Fruit fly (Drosophila melanogaster) whole organism, embryonic: ENCODE measurements around the gene Ac76E.

Source experiments
- Bteb2 ChIP-seq: fragments of 200-800 bp; sonication (Bioruptor generic); optimal IDR thresholded peaks from 2 replicates; lab custom pipeline; 2016; ENCODE audit warnings: missing biosample characterization, missing genetic modification characterization
- CG10654 ChIP-seq: fragments of 200-800 bp; sonication (Bioruptor generic); optimal IDR thresholded peaks from 2 replicates; lab custom pipeline; 2016; ENCODE audit warnings: missing biosample characterization, missing genetic modification characterization
- CG11696 ChIP-seq: fragments of 200-800 bp; sonication (Bioruptor generic); IDR thresholded peaks from 2 replicates; pipeline ENCODE4 v1.3.6; 2022; ENCODE audit warnings: missing biosample characterization, missing genetic modification characterization
- CG13296 ChIP-seq: fragments of 200-800 bp; sonication (Bioruptor generic); optimal IDR thresholded peaks from 3 replicates; lab custom pipeline; 2018; ENCODE audit warnings: missing biosample characterization, mild to moderate bottlenecking, missing genetic modification characterization
- CG13624 ChIP-seq: fragments of 200-800 bp; sonication (Bioruptor generic); optimal IDR thresholded peaks from 2 replicates; lab custom pipeline; 2016; ENCODE audit warnings: missing biosample characterization, missing genetic modification characterization
- CG14014 ChIP-seq: fragments of 200-800 bp; sonication (Bioruptor generic); IDR thresholded peaks from 2 replicates; pipeline ENCODE4 v1.3.6; 2022; ENCODE audit warnings: missing biosample characterization, missing genetic modification characterization
- CG14050 ChIP-seq: fragments of 200-800 bp; sonication (Bioruptor generic); IDR thresholded peaks from 3 replicates; pipeline ENCODE4 v1.3.6; 2022; ENCODE audit warnings: missing biosample characterization, missing genetic modification characterization
- CG15269 ChIP-seq: fragments of 200-800 bp; sonication (Bioruptor generic); optimal IDR thresholded peaks from 2 replicates; lab custom pipeline; 2018; ENCODE audit warnings: missing biosample characterization, mild to moderate bottlenecking, missing genetic modification characterization, moderate library complexity
- CG15479 ChIP-seq: fragments of 200-800 bp; sonication (Bioruptor generic); optimal IDR thresholded peaks from 3 replicates; lab custom pipeline; 2019; ENCODE audit warnings: missing biosample characterization, mild to moderate bottlenecking, missing genetic modification characterization, moderate library complexity
- CG15696 ChIP-seq: fragments of 200-800 bp; sonication (Bioruptor generic); optimal IDR thresholded peaks from 2 replicates; lab custom pipeline; 2019; ENCODE audit warnings: missing biosample characterization, mild to moderate bottlenecking, missing genetic modification characterization, moderate library complexity
- CG18476 ChIP-seq: fragments of 200-800 bp; sonication (Bioruptor generic); optimal IDR thresholded peaks from 2 replicates; lab custom pipeline; 2016; ENCODE audit warnings: missing biosample characterization, mild to moderate bottlenecking, missing genetic modification characterization
- CG2129 ChIP-seq: fragments of 200-800 bp; sonication (Bioruptor generic); IDR thresholded peaks from 2 replicates; pipeline ENCODE4 v1.3.6; 2022; ENCODE audit warnings: missing biosample characterization, missing genetic modification characterization; ENCODE audit not compliant: partially characterized antibody
- CG32767 ChIP-seq: fragments of 200-800 bp; sonication (Bioruptor generic); IDR thresholded peaks from 2 replicates; pipeline ENCODE4 v1.3.6; 2022; ENCODE audit warnings: missing biosample characterization, missing genetic modification characterization
- CG3407 ChIP-seq: fragments of 200-800 bp; sonication (Bioruptor generic); optimal IDR thresholded peaks from 2 replicates; lab custom pipeline; 2018; ENCODE audit warnings: missing biosample characterization, mild to moderate bottlenecking, missing genetic modification characterization
- CG43689 ChIP-seq: fragments of 200-800 bp; sonication (Bioruptor generic); IDR thresholded peaks from 2 replicates; pipeline ENCODE4 v1.3.6; 2022; ENCODE audit warnings: missing biosample characterization, missing genetic modification characterization
- CG4617 ChIP-seq: fragments of 200-800 bp; sonication (Bioruptor generic); optimal IDR thresholded peaks from 3 replicates; lab custom pipeline; 2016; ENCODE audit warnings: missing biosample characterization, missing genetic modification characterization, borderline replicate concordance
- CG5245 ChIP-seq: fragments of 200-800 bp; sonication (Bioruptor generic); optimal IDR thresholded peaks from 3 replicates; lab custom pipeline; 2016; ENCODE audit warnings: missing biosample characterization, missing genetic modification characterization
- CG5953 ChIP-seq: fragments of 200-800 bp; sonication (Bioruptor generic); IDR thresholded peaks from 2 replicates; pipeline ENCODE4 v1.3.6; 2022; ENCODE audit warnings: missing biosample characterization, missing genetic modification characterization
- CG6254 ChIP-seq: fragments of 200-800 bp; sonication (Bioruptor generic); optimal IDR thresholded peaks from 3 replicates; lab custom pipeline; 2017; ENCODE audit warnings: mild to moderate bottlenecking, missing biosample characterization, missing genetic modification reagents, missing genetic modification characterization
- CG6654 ChIP-seq: fragments of 200-800 bp; sonication (Bioruptor generic); optimal IDR thresholded peaks from 2 replicates; lab custom pipeline; 2017; ENCODE audit warnings: missing biosample characterization, mild to moderate bottlenecking, missing genetic modification characterization
- CG6854 ChIP-seq: fragments of 200-800 bp; sonication (Bioruptor generic); optimal IDR thresholded peaks from 3 replicates; lab custom pipeline; 2017; ENCODE audit warnings: missing biosample characterization, mild to moderate bottlenecking, missing genetic modification characterization
- CG8281 ChIP-seq: fragments of 200-800 bp; sonication (Bioruptor generic); optimal IDR thresholded peaks from 2 replicates; lab custom pipeline; 2018; ENCODE audit warnings: missing biosample characterization, mild to moderate bottlenecking, missing genetic modification characterization, moderate library complexity
- CoRest ChIP-seq: fragments of 200-800 bp; sonication (Bioruptor generic); optimal IDR thresholded peaks from 3 replicates; lab custom pipeline; 2018; ENCODE audit warnings: missing biosample characterization, mild to moderate bottlenecking, missing genetic modification characterization, moderate library complexity
- Dad ChIP-seq: fragments of 200-800 bp; sonication (Bioruptor generic); optimal IDR thresholded peaks from 3 replicates; lab custom pipeline; 2016; ENCODE audit warnings: missing biosample characterization, missing genetic modification characterization
- Eip74EF ChIP-seq, 2 experiments: fragments of 200-800 bp in 1 of 2; fragments of >200 bp in 1 of 2; sonication (Bioruptor generic) in 1 of 2; optimal IDR thresholded peaks; 2 replicates each; lab custom pipeline; 2017 to 2019; ENCODE audit warnings: missing biosample characterization in 2 of 2, missing genetic modification characterization in 2 of 2, mild to moderate bottlenecking in 1 of 2, moderate library complexity in 1 of 2
- Fer2 ChIP-seq: fragments of 200-800 bp; sonication (Bioruptor generic); optimal IDR thresholded peaks from 2 replicates; lab custom pipeline; 2018; ENCODE audit warnings: missing biosample characterization, mild to moderate bottlenecking, missing genetic modification characterization, moderate library complexity
- Max ChIP-seq: fragments of 200-800 bp; sonication (Bioruptor generic); optimal IDR thresholded peaks from 2 replicates; lab custom pipeline; 2016; ENCODE audit warnings: missing biosample characterization, mild to moderate bottlenecking, missing genetic modification characterization
- Nf-YB ChIP-seq: fragments of 200-800 bp; sonication (Bioruptor generic); optimal IDR thresholded peaks from 3 replicates; lab custom pipeline; 2019; ENCODE audit warnings: missing biosample characterization, mild to moderate bottlenecking, missing genetic modification characterization, moderate library complexity
- Opbp ChIP-seq: fragments of 200-800 bp; sonication (Bioruptor generic); IDR thresholded peaks from 3 replicates; pipeline ENCODE4 v1.3.6; 2022; ENCODE audit warnings: missing biosample characterization, missing genetic modification characterization; ENCODE audit not compliant: partially characterized antibody
- Ravus ChIP-seq: fragments of 200-800 bp; sonication (Bioruptor generic); IDR thresholded peaks from 2 replicates; pipeline ENCODE4 v1.3.6; 2022; ENCODE audit warnings: missing biosample characterization, missing genetic modification characterization
- Sox100B ChIP-seq: fragments of 200-800 bp; sonication (Bioruptor generic); optimal IDR thresholded peaks from 3 replicates; lab custom pipeline; 2018; ENCODE audit warnings: missing biosample characterization, mild to moderate bottlenecking, missing genetic modification characterization
- Usf ChIP-seq: fragments of 200-800 bp; sonication (Bioruptor generic); optimal IDR thresholded peaks from 2 replicates; lab custom pipeline; 2017; ENCODE audit warnings: missing genotype, missing biosample characterization, missing genetic modification characterization
- amos ChIP-seq: fragments of 200-800 bp; sonication (Bioruptor generic); IDR thresholded peaks from 2 replicates; pipeline ENCODE4 v1.3.6; 2022; ENCODE audit warnings: missing biosample characterization, missing genetic modification characterization; ENCODE audit not compliant: partially characterized antibody
- ara ChIP-seq: fragments of 200-800 bp; sonication (Bioruptor generic); IDR thresholded peaks from 2 replicates; pipeline ENCODE4 v1.3.6; 2022; ENCODE audit warnings: missing biosample characterization, missing genetic modification characterization
- ash1 ChIP-seq: fragments of 200-800 bp; sonication (Bioruptor generic); optimal IDR thresholded peaks from 2 replicates; lab custom pipeline; 2018; ENCODE audit warnings: missing biosample characterization, mild to moderate bottlenecking, missing genetic modification characterization
- az2 ChIP-seq: fragments of 200-800 bp; sonication (Bioruptor generic); optimal IDR thresholded peaks from 3 replicates; lab custom pipeline; 2016; ENCODE audit warnings: missing biosample characterization, missing genetic modification characterization
- bowl ChIP-seq: fragments of 200-800 bp; sonication (Bioruptor generic); IDR thresholded peaks from 2 replicates; pipeline ENCODE4 v1.3.6; 2022; ENCODE audit warnings: missing biosample characterization, missing genetic modification characterization
- bsh ChIP-seq, 2 experiments: fragments of 200-800 bp; sonication (Bioruptor generic); optimal IDR thresholded peaks; 2 replicates each; lab custom pipeline; 2017 to 2018; ENCODE audit warnings: mild to moderate bottlenecking in 2 of 2, missing biosample characterization in 2 of 2, missing genetic modification characterization in 2 of 2, moderate library complexity in 1 of 2
- caup ChIP-seq: fragments of 200-800 bp; sonication (Bioruptor generic); optimal IDR thresholded peaks from 3 replicates; lab custom pipeline; 2017; ENCODE audit warnings: missing biosample characterization, mild to moderate bottlenecking, missing genetic modification characterization, moderate library complexity; ENCODE audit not compliant: severe bottlenecking
- crol ChIP-seq: fragments of 200-800 bp; sonication (Bioruptor generic); IDR thresholded peaks from 2 replicates; pipeline ENCODE4 v1.3.6; 2022; ENCODE audit warnings: missing biosample characterization, missing genetic modification characterization
- crp ChIP-seq, 2 experiments: fragments of 200-800 bp; sonication (Bioruptor generic); optimal IDR thresholded peaks; 2 replicates in 1 of 2; 3 replicates in 1 of 2; lab custom pipeline; 2017; ENCODE audit warnings: missing biosample characterization in 2 of 2, missing genetic modification characterization in 2 of 2, mild to moderate bottlenecking in 1 of 2, moderate library complexity in 1 of 2
- dmrt99B ChIP-seq: fragments of 200-800 bp; sonication (Bioruptor generic); optimal IDR thresholded peaks from 2 replicates; lab custom pipeline; 2018; ENCODE audit warnings: missing biosample characterization, mild to moderate bottlenecking, missing genetic modification characterization, moderate library complexity
- gce ChIP-seq: fragments of 200-800 bp; sonication (Bioruptor generic); IDR thresholded peaks from 3 replicates; pipeline ENCODE4 v1.3.6; 2022; ENCODE audit warnings: missing biosample characterization, missing genetic modification characterization
- hkb ChIP-seq, 2 experiments: fragments of 200-800 bp in 1 of 2; fragments of >200 bp in 1 of 2; sonication (Bioruptor generic) in 1 of 2; IDR thresholded peaks in 1 of 2; optimal IDR thresholded peaks in 1 of 2; 2 replicates each; pipeline versions ENCODE4 v1.3.6 to Lab custom; 2017 to 2022; ENCODE audit warnings: missing biosample characterization in 1 of 2, missing genetic modification characterization in 1 of 2
- oc ChIP-seq: fragments of 200-800 bp; sonication (Bioruptor generic); optimal IDR thresholded peaks from 2 replicates; lab custom pipeline; 2018; ENCODE audit warnings: missing biosample characterization, mild to moderate bottlenecking, missing genetic modification characterization, moderate library complexity
- onecut ChIP-seq: fragments of 200-800 bp; sonication (Bioruptor generic); IDR thresholded peaks from 2 replicates; pipeline ENCODE4 v1.3.6; 2022; ENCODE audit warnings: missing biosample characterization, missing genetic modification characterization
- otp ChIP-seq: fragments of 200-800 bp; sonication (Bioruptor generic); IDR thresholded peaks from 3 replicates; pipeline ENCODE4, ENCODE4 v1.3.6; 2022; ENCODE audit warnings: missing biosample characterization, missing genetic modification characterization
- sna ChIP-seq: fragments of 200-800 bp; sonication (Bioruptor generic); IDR thresholded peaks from 2 replicates; pipeline ENCODE4 v1.3.6; 2022; ENCODE audit warnings: missing biosample characterization, missing genetic modification characterization; ENCODE audit not compliant: partially characterized antibody
- ttk ChIP-seq: fragments of 200-800 bp; sonication (Bioruptor generic); IDR thresholded peaks from 2 replicates; pipeline ENCODE4 v2.1.2; 2022; ENCODE audit warnings: missing biosample characterization, missing genetic modification characterization
- zf30C ChIP-seq: fragments of 200-800 bp; sonication (Bioruptor generic); optimal IDR thresholded peaks from 3 replicates; lab custom pipeline; 2018; ENCODE audit warnings: missing biosample characterization, mild to moderate bottlenecking, missing genetic modification characterization

Gene Ac76E

DNA sequence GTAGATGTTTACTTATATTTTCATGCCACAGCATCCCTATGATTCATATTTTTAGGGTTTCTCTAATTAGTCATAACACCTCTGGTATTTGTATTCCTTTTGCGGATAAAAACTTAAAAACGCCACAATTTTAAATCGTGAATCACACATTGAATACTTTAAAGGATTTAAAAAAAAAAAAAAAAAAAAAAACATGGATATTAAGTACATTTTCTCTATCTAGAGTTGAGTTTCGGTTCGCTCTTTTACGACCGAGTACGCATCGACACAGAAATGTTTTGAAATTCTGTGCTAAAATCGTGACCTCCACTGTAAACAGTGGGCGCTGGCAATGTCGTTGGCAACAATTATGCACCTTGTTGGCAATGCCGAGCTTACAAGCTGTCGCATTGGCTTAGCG, 33.7 kb upstream of the Ac76E start (continued):
- TF ChIP-seq Opbp = no peak
- no peak for TF ChIP-seq CG5245
- peak; percentile 81 for TF ChIP-seq CG11696 (GFP tag; lab: Robert Waterston, UW)
- TF ChIP-seq hkb (optimal IDR thresholded peaks at IDR 0.05; lab: Kevin White, UChicago) = no peak
- 0 out of 2 replicates have a peak, but pooled peaks have one; percentile 38 for TF ChIP-seq hkb (GFP tag; IDR thresholded peaks at IDR 0.05; lab: Robert Waterston, UW)
- TF ChIP-seq CG15269 (tag; lab: Kevin White, UChicago) = peak; percentile 7
- no peak for TF ChIP-seq Bteb2 (GFP tag; lab: Kevin White, UChicago)
- TF ChIP-seq ash1 = no peak
- no peak for TF ChIP-seq CG15696 (tag; lab: Kevin White, UChicago)
- TF ChIP-seq Sox100B (GFP tag; lab: Kevin White, UChicago) = no peak
- TF ChIP-seq CG6854 (GFP tag; lab: Kevin White, UChicago) = no peak
- TF ChIP-seq CG32767 (GFP tag; lab: Robert Waterston, UW) = no peak
- no peak for TF ChIP-seq Fer2 (tag; lab: Kevin White, UChicago)
- no peak for TF ChIP-seq Dad (GFP tag; lab: Kevin White, UChicago)
- TF ChIP-seq bsh (GFP tag; optimal IDR thresholded peaks at IDR 0.05; lab: Kevin White, UChicago) = peak in 1 of 2 experiments; percentile 21
- TF ChIP-seq ara = no peak
- no peak for TF ChIP-seq Max (GFP tag; lab: Kevin White, UChicago)
- TF ChIP-seq bowl (GFP tag; lab: Robert Waterston, UW) = no peak
- no peak for TF ChIP-seq CG13296
- TF ChIP-seq CG15479 (GFP tag; lab: Kevin White, UChicago) = no peak
- no peak for TF ChIP-seq CG2129
- no peak for TF ChIP-seq Nf-YB (GFP tag; lab: Kevin White, UChicago)
- no peak for TF ChIP-seq CoRest
- TF ChIP-seq dmrt99B = peak; percentile 16
- TF ChIP-seq crp (GFP tag; optimal IDR thresholded peaks at IDR 0.05; lab: Kevin White, UChicago) = no peak
- no peak for TF ChIP-seq zf30C (GFP tag; lab: Kevin White, UChicago)
- no peak for TF ChIP-seq CG10654 (GFP tag; lab: Kevin White, UChicago)
- TF ChIP-seq CG6654 (GFP tag; lab: Kevin White, UChicago) = no peak
- no peak for TF ChIP-seq Eip74EF (GFP tag; optimal IDR thresholded peaks at IDR 0.05; lab: Kevin White, UChicago)
- TF ChIP-seq az2 (GFP tag; lab: Kevin White, UChicago) = peak; percentile 17
- no peak for TF ChIP-seq onecut (GFP tag; lab: Robert Waterston, UW)
- TF ChIP-seq CG5953 = no peak
- no peak for TF ChIP-seq CG4617 (GFP tag; lab: Kevin White, UChicago)
- no peak for TF ChIP-seq ttk
- TF ChIP-seq amos (GFP tag; lab: Robert Waterston, UW) = no peak
- no peak for TF ChIP-seq Ravus
- TF ChIP-seq oc = no peak
- no peak for TF ChIP-seq CG43689 (GFP tag; lab: Robert Waterston, UW)
- TF ChIP-seq CG8281 (tag; lab: Kevin White, UChicago) = no peak
- TF ChIP-seq CG14050 (GFP tag; lab: Robert Waterston, UW) = no peak
- peak; percentile 23; the same call in 1 of the 2 replicates for TF ChIP-seq CG14014 (GFP tag; lab: Robert Waterston, UW)
- no peak for TF ChIP-seq crol (GFP tag; lab: Robert Waterston, UW)
- TF ChIP-seq CG18476 = no peak
- TF ChIP-seq gce (GFP tag; lab: Robert Waterston, UW) = no peak
- no peak for TF ChIP-seq Usf (GFP tag; lab: Kevin White, UChicago)
- no peak for TF ChIP-seq CG6254 (GFP tag; lab: Kevin White, UChicago)
- 0 out of 3 replicates have a peak, but pooled peaks have one; percentile 14 for TF ChIP-seq otp (GFP tag; lab: Robert Waterston, UW)
- no peak for TF ChIP-seq CG13624
- TF ChIP-seq sna (GFP tag; lab: Robert Waterston, UW) = no peak
- no peak for TF ChIP-seq caup (GFP tag; lab: Kevin White, UChicago)
- TF ChIP-seq CG3407 (GFP tag; lab: Kevin White, UChicago) = no peak
